Fruit fly (Drosophila melanogaster): Measurements from ENCODE around the gene CG5177.

Gene CG5177

dm6 chr2L:7424907-7425689, 20.1 kb downstream of the CG5177 start (continued):
- TF ChIP-seq prd (optimal IDR thresholded peaks at IDR 0.05) (no peak), prd (GFP tag; IDR thresholded peaks at IDR 0.05) (peak; percentile 70; the same call in 2 of the 3 replicates), org-1 (GFP tag; optimal IDR thresholded peaks at IDR 0.05) (peak; percentile 51), Taf1 (GFP tag; IDR thresholded peaks at IDR 0.05) (peak; percentile 83), CG8765 (GFP tag; IDR thresholded peaks at IDR 0.05) (peak; percentile 61; the same call in 1 of the 2 replicates), ato (GFP tag; IDR thresholded peaks at IDR 0.05; ENCODE audit: partially characterized antibody) (no peak), CG14710 (tag; optimal IDR thresholded peaks at IDR 0.05) (no peak), CG9797 (GFP tag; optimal IDR thresholded peaks at IDR 0.05) (no peak), Jarid2 (GFP tag; optimal IDR thresholded peaks at IDR 0.05) (no peak), ewg (GFP tag; optimal IDR thresholded peaks at IDR 0.05) (no peak), CG17912 (GFP tag; optimal IDR thresholded peaks at IDR 0.05) (no peak), CG10543 (GFP tag; optimal IDR thresholded peaks at IDR 0.05) (no peak), CG15514 (GFP tag; optimal IDR thresholded peaks at IDR 0.05) (peak; percentile 67), slou (GFP tag; optimal IDR thresholded peaks at IDR 0.05) (peak; percentile 12), Lim3 (GFP tag; IDR thresholded peaks at IDR 0.05) (no peak), Lpt (GFP tag; optimal IDR thresholded peaks at IDR 0.05) (no peak), YL-1 (GFP tag; optimal IDR thresholded peaks at IDR 0.05) (peak; percentile 9), CG17385 (GFP tag; optimal IDR thresholded peaks at IDR 0.05) (peak; percentile 8), bsh (GFP tag; optimal IDR thresholded peaks at IDR 0.05) (no peak), CG8281 (tag; optimal IDR thresholded peaks at IDR 0.05) (no peak), Doc2 (GFP tag; IDR thresholded peaks at IDR 0.05) (no peak), CG18764 (GFP tag; optimal IDR thresholded peaks at IDR 0.05) (no peak), CG4707 (GFP tag; optimal IDR thresholded peaks at IDR 0.05) (no peak), CG9215 (GFP tag; IDR thresholded peaks at IDR 0.05) (peak; percentile 83), CTCF (GFP tag; optimal IDR thresholded peaks at IDR 0.05) (no peak), Stat92E (GFP tag; optimal IDR thresholded peaks at IDR 0.05) (no peak), CG4617 (GFP tag; optimal IDR thresholded peaks at IDR 0.05; ENCODE audit: borderline replicate concordance) (no peak), CG7357 (GFP tag; IDR thresholded peaks at IDR 0.05) (no peak), her (GFP tag; optimal IDR thresholded peaks at IDR 0.05) (peak; percentile 76), CG34422 (GFP tag; IDR thresholded peaks at IDR 0.05) (peak; percentile 47; the same call in 1 of the 3 replicates), trem (tag; optimal IDR thresholded peaks at IDR 0.05) (no peak), Aef1 (GFP tag; IDR thresholded peaks at IDR 0.05) (peak; percentile 70), CG14860 (GFP tag; IDR thresholded peaks at IDR 0.05; ENCODE audit: partially characterized antibody) (no peak), esg (GFP tag; conservative IDR thresholded peaks at IDR 0.05) (peak; percentile 28; the same call in 1 of the 2 replicates), sna (GFP tag; IDR thresholded peaks at IDR 0.05; ENCODE audit: partially characterized antibody) (no peak), CG3838 (GFP tag; optimal IDR thresholded peaks at IDR 0.05) (no peak), CG3847 (GFP tag; IDR thresholded peaks at IDR 0.05) (peak; percentile 80), tna (GFP tag; IDR thresholded peaks at IDR 0.05; ENCODE audit: partially characterized antibody) (no peak), pho (GFP tag; optimal IDR thresholded peaks at IDR 0.05) (peak; percentile 87), Opbp (GFP tag; IDR thresholded peaks at IDR 0.05; ENCODE audit: partially characterized antibody) (no peak), Camta (GFP tag; optimal IDR thresholded peaks at IDR 0.05) (no peak)

Measured in whole organism, embryonic.